Fruit fly (Drosophila melanogaster): ENCODE measurements around the gene noc.

- TF ChIP-seq CG6854 (GFP tag; optimal IDR thresholded peaks at IDR 0.05) (no peak), B-H2 (GFP tag; optimal IDR thresholded peaks at IDR 0.05) (no peak)
Observed at dm6 chr2L:14538853-14539358, 48.2 kb downstream of the noc start.

All from whole organism, embryonic.